Fruit fly (Drosophila melanogaster): ENCODE measurements around the gene hook.

Gene hook

DNA sequence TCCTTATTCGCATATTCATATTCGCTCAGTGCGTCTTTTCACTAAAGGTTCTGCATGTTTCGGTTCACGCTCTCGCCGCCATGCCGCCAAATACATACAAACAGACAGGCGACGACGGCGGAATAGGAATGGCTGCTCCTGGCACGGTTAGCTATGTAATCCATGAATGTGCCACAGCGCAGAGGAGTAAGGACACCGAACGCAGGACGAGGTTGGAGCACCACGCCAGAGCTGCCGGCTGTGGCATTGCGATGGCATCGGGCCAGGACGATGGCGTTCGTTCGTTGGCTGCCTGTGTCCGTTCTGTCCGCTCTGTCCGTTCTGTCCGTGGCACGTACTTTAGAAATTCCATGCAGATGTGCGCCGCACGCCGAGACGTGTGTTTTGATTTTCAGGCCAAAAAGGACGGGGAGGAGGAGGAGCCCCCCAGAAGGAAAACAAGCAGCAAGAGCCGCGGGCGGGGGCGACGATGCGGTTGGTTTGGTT, 18.4 kb downstream of the hook start:
- no peak for TF ChIP-seq Hnf4 (GFP tag; optimal IDR thresholded peaks at IDR 0.05)
- peak; percentile 13 for TF ChIP-seq Vsx2 (GFP tag; optimal IDR thresholded peaks at IDR 0.05; ENCODE audit: partially characterized antibody)
- no peak for TF ChIP-seq CrebA (GFP tag; optimal IDR thresholded peaks at IDR 0.05; ENCODE audit: borderline replicate concordance)

- no peak for TF ChIP-seq Abd-B (GFP tag; optimal IDR thresholded peaks at IDR 0.05)
- TF ChIP-seq N (GFP tag; optimal IDR thresholded peaks at IDR 0.05), result no peak
- no peak for TF ChIP-seq Mio (GFP tag; optimal IDR thresholded peaks at IDR 0.05)
- peak; percentile 2 for TF ChIP-seq CG9705 (GFP tag; optimal IDR thresholded peaks at IDR 0.05)
- no peak for TF ChIP-seq Rel (GFP tag; optimal IDR thresholded peaks at IDR 0.05)
- TF ChIP-seq Rel (tag; optimal IDR thresholded peaks at IDR 0.05), result no peak
- no peak for TF ChIP-seq Dfd (GFP tag; optimal IDR thresholded peaks at IDR 0.05)
- no peak for TF ChIP-seq woc (GFP tag; optimal IDR thresholded peaks at IDR 0.05)
- TF ChIP-seq h (GFP tag; optimal IDR thresholded peaks at IDR 0.05), result peak; percentile 35
- TF ChIP-seq dmrt93B (GFP tag; optimal IDR thresholded peaks at IDR 0.05), result peak; percentile 39
- peak; percentile 67 for TF ChIP-seq Sp1 (GFP tag; optimal IDR thresholded peaks at IDR 0.05)
- peak; percentile 10 for TF ChIP-seq psq (GFP tag; optimal IDR thresholded peaks at IDR 0.05)
- no peak for TF ChIP-seq dl (GFP tag; optimal IDR thresholded peaks at IDR 0.05; ENCODE audit: insufficient read depth in 1 of 2, partially characterized antibody in 2 of 2)
- no peak for TF ChIP-seq pan (optimal IDR thresholded peaks at IDR 0.05)
- peak; percentile 3 for TF ChIP-seq br (GFP tag; optimal IDR thresholded peaks at IDR 0.05)
- no peak for TF ChIP-seq sage (GFP tag; optimal IDR thresholded peaks at IDR 0.05)
- TF ChIP-seq HLH106 (tag; optimal IDR thresholded peaks at IDR 0.05), result peak; percentile 61
- TF ChIP-seq sv (GFP tag; optimal IDR thresholded peaks at IDR 0.05), result peak; percentile 38
- no peak for TF ChIP-seq GATAd (GFP tag; optimal IDR thresholded peaks at IDR 0.05)
- TF ChIP-seq Vsx2 (GFP tag; optimal IDR thresholded peaks at IDR 0.05; ENCODE audit: partially characterized antibody), result no peak
- TF ChIP-seq jim (GFP tag; optimal IDR thresholded peaks at IDR 0.05), result no peak
- TF ChIP-seq ey (GFP tag; optimal IDR thresholded peaks at IDR 0.05), result no peak
- TF ChIP-seq CG32264 (GFP tag; optimal IDR thresholded peaks at IDR 0.05), result no peak
- peak in 1 of 2 experiments; percentile 40 for TF ChIP-seq foxo (GFP tag; optimal IDR thresholded peaks at IDR 0.05)
- no peak for TF ChIP-seq usp (GFP tag; optimal IDR thresholded peaks at IDR 0.05)
- no peak for TF ChIP-seq CrebA (GFP tag; optimal IDR thresholded peaks at IDR 0.05; ENCODE audit: borderline replicate concordance)
- peak; percentile 27 for TF ChIP-seq OdsH (GFP tag; optimal IDR thresholded peaks at IDR 0.05)
- TF ChIP-seq Myc (optimal IDR thresholded peaks at IDR 0.05), result no peak
- no peak for TF ChIP-seq dsf (GFP tag; optimal IDR thresholded peaks at IDR 0.05; ENCODE audit: borderline replicate concordance)
- no peak for TF ChIP-seq brk (GFP tag; optimal IDR thresholded peaks at IDR 0.05)
- TF ChIP-seq Hr78 (GFP tag; optimal IDR thresholded peaks at IDR 0.05), result no peak
- TF ChIP-seq lola (GFP tag; optimal IDR thresholded peaks at IDR 0.05), result no peak
- no peak for TF ChIP-seq Hnf4 (GFP tag; optimal IDR thresholded peaks at IDR 0.05)
- TF ChIP-seq tai (GFP tag; optimal IDR thresholded peaks at IDR 0.05), result no peak
- TF ChIP-seq fru (GFP tag; optimal IDR thresholded peaks at IDR 0.05), result peak; percentile 28
- TF ChIP-seq Jra (GFP tag; optimal IDR thresholded peaks at IDR 0.05), result no peak
- TF ChIP-seq Hr83 (GFP tag; optimal IDR thresholded peaks at IDR 0.05; ENCODE audit: poor library complexity, severe bottlenecking), result no peak
- peak; percentile 14 for TF ChIP-seq rgr (GFP tag; optimal IDR thresholded peaks at IDR 0.05)
- no peak for TF ChIP-seq Dif (GFP tag; optimal IDR thresholded peaks at IDR 0.05; ENCODE audit: partially characterized antibody)
Measured at dm6 chr2L:19014032-19014880, 19.0 kb downstream of the hook start.

Measured in whole organism, wandering third instar larva.